Worm (Caenorhabditis elegans) whole organism, L3 larva: ENCODE measurements around the gene F01D4.5.

Experiments used
- nhr-23 ChIP-seq: fragments of 150-350 bp; optimal IDR thresholded peaks from 2 replicates; lab custom pipeline; 2014; ENCODE audit warnings: missing biosample characterization, missing genetic modification reagents, missing genetic modification characterization
- pha-4 ChIP-seq: fragments of 150-350 bp; optimal IDR thresholded peaks from 2 replicates; lab custom pipeline; 2014; ENCODE audit warnings: missing biosample characterization, missing genetic modification reagents, missing genetic modification characterization

- TF ChIP-seq nhr-23 (tag; lab: Kevin White, UChicago) (no peak), pha-4 (tag; lab: Kevin White, UChicago) (no peak)
These were observed 47.1 kb downstream of the F01D4.5 start, which contains the start of gene ins-1 for ce11 chrIV:10436401-10436800.
